Worm (Caenorhabditis elegans) whole organism, L1 larva: Measurements from ENCODE around the gene cth-2.

Experiments used
- efl-1 ChIP-seq, 4 experiments: fragments of 150-350 bp; optimal IDR thresholded peaks in 3 of 4; peaks in 1 of 4; 1 replicate in 1 of 4; 2 replicates in 3 of 4; lab custom pipeline; 2014; ENCODE audit warnings: missing biosample characterization in 2 of 4, missing genetic modification characterization in 2 of 4, missing genetic modification reagents in 2 of 4
- irx-1 ChIP-seq: sonication (generic microtip); optimal IDR thresholded peaks from 2 replicates; lab custom pipeline; 2016; ENCODE audit warnings: missing genetic modification characterization, missing compliant biosample characterization

DNA sequence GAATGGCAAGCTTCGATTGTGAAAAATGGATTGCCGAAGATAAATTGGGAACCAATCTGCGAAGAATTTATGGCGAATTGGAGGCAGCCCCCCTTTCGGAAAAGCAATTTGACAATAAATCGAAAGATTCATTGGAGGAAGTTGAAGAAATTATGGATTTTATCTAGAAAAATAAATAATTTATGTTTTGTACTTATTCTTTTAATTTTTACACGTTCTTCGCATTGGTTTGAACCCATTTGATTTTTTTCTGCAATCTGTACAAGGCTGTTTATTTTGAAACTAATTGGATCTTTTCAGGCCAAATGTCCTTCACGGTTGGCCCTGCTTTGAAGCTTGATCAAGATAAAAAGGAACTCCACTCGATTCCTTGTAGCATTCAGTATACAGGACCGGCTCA, 4.8 kb downstream of the cth-2 start, which contains the start of gene ZK1127.13:
- TF ChIP-seq irx-1 (no peak), efl-1 (optimal IDR thresholded peaks at IDR 0.05; lab: Kevin White, UChicago) (no peak), efl-1 (GFP tag; optimal IDR thresholded peaks at IDR 0.05 in 1 of 2; lab: Kevin White, UChicago) (peak in 1 of 2 experiments; percentile 67)
